Worm (Caenorhabditis elegans) whole organism, L2 larva: ENCODE measurements around the gene T01C3.2.
A peak's percentile ranks its signal among the peaks of the same experiment; 100 is the strongest.

Source experiments
- C34F6.9 ChIP-seq: fragments of 150-350 bp; optimal IDR thresholded peaks from 2 replicates; lab custom pipeline; 2014; ENCODE audit warnings: missing biosample characterization, missing genetic modification characterization
- F13H6.1 ChIP-seq: sonication (generic microtip); optimal IDR thresholded peaks from 2 replicates; lab custom pipeline; 2016; ENCODE audit warnings: missing genetic modification characterization, missing compliant biosample characterization
- R02D3.7 ChIP-seq: fragments of 150-350 bp; optimal IDR thresholded peaks from 2 replicates; lab custom pipeline; 2014; ENCODE audit warnings: missing biosample characterization, missing genetic modification characterization
- Y55F3AM.14 ChIP-seq: fragments of 200-800 bp; sonication (Bioruptor generic); optimal IDR thresholded peaks from 2 replicates; lab custom pipeline; 2018; ENCODE audit warnings: mild to moderate bottlenecking, missing genetic modification characterization, missing compliant biosample characterization
- ZK546.5 ChIP-seq: sonication (generic microtip); optimal IDR thresholded peaks from 2 replicates; lab custom pipeline; 2017; ENCODE audit warnings: missing biosample characterization, missing genetic modification characterization
- alr-1 ChIP-seq: fragments of 150-350 bp; optimal IDR thresholded peaks from 2 replicates; lab custom pipeline; 2014; ENCODE audit warnings: missing biosample characterization, missing genetic modification characterization
- aly-2 ChIP-seq: fragments of 150-350 bp; optimal IDR thresholded peaks from 2 replicates; lab custom pipeline; 2014; ENCODE audit warnings: missing biosample characterization, missing genetic modification characterization
- ama-1 ChIP-seq: fragments of 150-350 bp; optimal IDR thresholded peaks from 2 replicates; lab custom pipeline; 2018; ENCODE audit warnings: inconsistent platforms
- blmp-1 ChIP-seq: sonication (generic microtip); optimal IDR thresholded peaks from 2 replicates; lab custom pipeline; 2017; ENCODE audit warnings: missing genetic modification characterization, mild to moderate bottlenecking, missing compliant biosample characterization, antibody characterized with exemption, moderate library complexity; ENCODE audit not compliant: insufficient read depth
- ceh-16 ChIP-seq: fragments of 150-350 bp; optimal IDR thresholded peaks from 2 replicates; lab custom pipeline; 2014; ENCODE audit warnings: missing biosample characterization, missing genetic modification characterization
- ceh-82 ChIP-seq: fragments of 150-350 bp; optimal IDR thresholded peaks from 2 replicates; lab custom pipeline; 2014; ENCODE audit warnings: missing biosample characterization, missing genetic modification characterization
- crh-2 ChIP-seq: sonication (generic microtip); optimal IDR thresholded peaks from 2 replicates; lab custom pipeline; 2017; ENCODE audit warnings: missing biosample characterization, missing genetic modification characterization
- dmd-4 ChIP-seq: sonication (generic microtip); optimal IDR thresholded peaks from 2 replicates; lab custom pipeline; 2017; ENCODE audit warnings: missing biosample characterization, missing genetic modification characterization
- egl-27 ChIP-seq: sonication (generic microtip); optimal IDR thresholded peaks from 3 replicates; lab custom pipeline; 2017; ENCODE audit warnings: missing biosample characterization, missing genetic modification reagents, missing genetic modification characterization
- elt-1 ChIP-seq: fragments of 150-350 bp; optimal IDR thresholded peaks from 2 replicates; lab custom pipeline; 2014; ENCODE audit warnings: missing biosample characterization, missing genetic modification characterization
- elt-3 ChIP-seq: sonication (generic microtip); optimal IDR thresholded peaks from 2 replicates; lab custom pipeline; 2017; ENCODE audit warnings: missing biosample characterization, missing genetic modification characterization
- fos-1 ChIP-seq: fragments of 150-350 bp; optimal IDR thresholded peaks from 2 replicates; lab custom pipeline; 2014; ENCODE audit warnings: missing biosample characterization, missing genetic modification characterization
- gmeb-1 ChIP-seq: fragments of 150-350 bp; optimal IDR thresholded peaks from 2 replicates; lab custom pipeline; 2014; ENCODE audit warnings: missing biosample characterization, missing genetic modification characterization
- lin-11 ChIP-seq: fragments of 150-350 bp; sonication (generic microtip); optimal IDR thresholded peaks from 2 replicates; lab custom pipeline; 2014; ENCODE audit warnings: missing biosample characterization, missing genetic modification characterization, inconsistent platforms, mixed read lengths
- lin-13 ChIP-seq: fragments of 150-350 bp; optimal IDR thresholded peaks from 2 replicates; lab custom pipeline; 2014; ENCODE audit warnings: missing biosample characterization, missing genetic modification reagents, missing genetic modification characterization
- lin-39 ChIP-seq: fragments of 150-350 bp; optimal IDR thresholded peaks from 2 replicates; lab custom pipeline; 2014; ENCODE audit warnings: missing biosample characterization, missing genetic modification reagents, missing genetic modification characterization
- lsy-2 ChIP-seq, 2 experiments: fragments of 150-350 bp in 1 of 2; sonication (generic microtip) in 1 of 2; optimal IDR thresholded peaks; 2 replicates each; lab custom pipeline; 2014 to 2017; ENCODE audit warnings: missing biosample characterization in 2 of 2, missing genetic modification characterization in 2 of 2
- mab-5 ChIP-seq: fragments of 150-350 bp; optimal IDR thresholded peaks from 2 replicates; lab custom pipeline; 2014; ENCODE audit warnings: missing biosample characterization, missing genetic modification characterization
- mbf-1 ChIP-seq: sonication (generic microtip); optimal IDR thresholded peaks from 2 replicates; lab custom pipeline; 2017; ENCODE audit warnings: missing biosample characterization, missing genetic modification characterization
- mdl-1 ChIP-seq, 2 experiments: fragments of 150-350 bp in 1 of 2; sonication (generic microtip) in 1 of 2; optimal IDR thresholded peaks; 2 replicates each; lab custom pipeline; 2017; ENCODE audit warnings: missing biosample characterization in 2 of 2, missing genetic modification characterization in 2 of 2
- nhr-10 ChIP-seq: sonication (generic microtip); optimal IDR thresholded peaks from 2 replicates; lab custom pipeline; 2017; ENCODE audit warnings: missing biosample characterization, missing genetic modification characterization
- nhr-11 ChIP-seq: fragments of 150-350 bp; optimal IDR thresholded peaks from 2 replicates; lab custom pipeline; 2014; ENCODE audit warnings: missing biosample characterization, missing genetic modification characterization
- nhr-12 ChIP-seq: fragments of 150-350 bp; optimal IDR thresholded peaks from 2 replicates; lab custom pipeline; 2014; ENCODE audit warnings: missing biosample characterization, missing genetic modification characterization
- nhr-129 ChIP-seq: fragments of 150-350 bp; optimal IDR thresholded peaks from 2 replicates; lab custom pipeline; 2014; ENCODE audit warnings: missing biosample characterization, missing genetic modification characterization
- nhr-21 ChIP-seq: fragments of 150-350 bp; optimal IDR thresholded peaks from 2 replicates; lab custom pipeline; 2014; ENCODE audit warnings: missing biosample characterization, missing genetic modification characterization
- nhr-23 ChIP-seq: fragments of 150-350 bp; optimal IDR thresholded peaks from 2 replicates; lab custom pipeline; 2014; ENCODE audit warnings: missing biosample characterization, missing genetic modification reagents, missing genetic modification characterization
- nhr-237 ChIP-seq: fragments of 150-350 bp; optimal IDR thresholded peaks from 2 replicates; lab custom pipeline; 2014; ENCODE audit warnings: missing biosample characterization, missing genetic modification characterization
- nhr-25 ChIP-seq: fragments of 150-350 bp; sonication (generic microtip); optimal IDR thresholded peaks from 3 replicates; lab custom pipeline; 2014; ENCODE audit warnings: missing biosample characterization, missing genetic modification characterization
- nhr-6 ChIP-seq: fragments of 150-350 bp; optimal IDR thresholded peaks from 2 replicates; lab custom pipeline; 2014; ENCODE audit warnings: missing biosample characterization, missing genetic modification characterization
- nhr-77 ChIP-seq: fragments of 150-350 bp; optimal IDR thresholded peaks from 2 replicates; lab custom pipeline; 2014; ENCODE audit warnings: missing biosample characterization, missing genetic modification characterization
- peb-1 ChIP-seq: fragments of 150-350 bp; optimal IDR thresholded peaks from 2 replicates; lab custom pipeline; 2014; ENCODE audit warnings: missing biosample characterization, missing genetic modification characterization
- sem-4 ChIP-seq: fragments of 150-350 bp; optimal IDR thresholded peaks from 2 replicates; lab custom pipeline; 2014; ENCODE audit warnings: missing biosample characterization, missing genetic modification reagents, missing genetic modification characterization
- skn-1 ChIP-seq: sonication (generic microtip); optimal IDR thresholded peaks from 2 replicates; lab custom pipeline; 2017; ENCODE audit warnings: missing biosample characterization, missing genetic modification characterization
- sma-3 ChIP-seq: sonication (generic microtip); optimal IDR thresholded peaks from 2 replicates; lab custom pipeline; 2016; ENCODE audit warnings: missing genetic modification reagents, missing genetic modification characterization, missing compliant biosample characterization
- sma-9 ChIP-seq, 2 experiments: fragments of 150-350 bp in 1 of 2; sonication (generic microtip) in 1 of 2; optimal IDR thresholded peaks; 2 replicates each; lab custom pipeline; 2014 to 2016; ENCODE audit warnings: missing genetic modification characterization in 2 of 2, mild to moderate bottlenecking in 1 of 2, missing biosample characterization in 1 of 2, missing compliant biosample characterization in 1 of 2, missing genetic modification reagents in 1 of 2, moderate library complexity in 1 of 2
- snpc-4 ChIP-seq: fragments of 150-350 bp; optimal IDR thresholded peaks from 2 replicates; lab custom pipeline; 2014; ENCODE audit warnings: missing biosample characterization, missing genetic modification characterization
- unc-39 ChIP-seq: fragments of 150-350 bp; optimal IDR thresholded peaks from 2 replicates; lab custom pipeline; 2014; ENCODE audit warnings: missing biosample characterization, missing genetic modification characterization
- unc-55 ChIP-seq: fragments of 150-350 bp; sonication (generic microtip); optimal IDR thresholded peaks from 3 replicates; lab custom pipeline; 2014; ENCODE audit warnings: missing biosample characterization, missing genetic modification reagents, missing genetic modification characterization
- unc-62 ChIP-seq: fragments of 150-350 bp; optimal IDR thresholded peaks from 2 replicates; lab custom pipeline; 2014; ENCODE audit warnings: missing biosample characterization, missing genetic modification reagents, missing genetic modification characterization
- zag-1 ChIP-seq: fragments of 150-350 bp; optimal IDR thresholded peaks from 2 replicates; lab custom pipeline; 2014; ENCODE audit warnings: missing biosample characterization, missing genetic modification characterization
- ztf-1 ChIP-seq: fragments of 200-800 bp; sonication (Bioruptor generic); conservative IDR thresholded peaks from 2 replicates; pipeline ENCODE4 v1.3.6; 2022; ENCODE audit warnings: missing genetic modification characterization, missing compliant biosample characterization
- ztf-11 ChIP-seq: sonication (generic microtip); optimal IDR thresholded peaks from 2 replicates; lab custom pipeline; 2017; ENCODE audit warnings: missing biosample characterization, missing genetic modification characterization
- ztf-4 ChIP-seq: fragments of 150-350 bp; optimal IDR thresholded peaks from 2 replicates; lab custom pipeline; 2014; ENCODE audit warnings: missing biosample characterization, missing genetic modification characterization

T01C3.2 gene

ce11 chrV:14990843-14991242, at the start of gene T01C3.2, which contains the start of gene cdt-2:
TSS of gene T01C3.2 (plus strand) at chrV:14991168.
TSS of gene cdt-2 (minus strand) at chrV:14991126.
- TF ChIP-seq ZK546.5, result no peak
- no peak for TF ChIP-seq lin-39 (tag; lab: Kevin White, UChicago)
- TF ChIP-seq lsy-2 (tag; optimal IDR thresholded peaks at IDR 0.05; lab: Kevin White, UChicago), result peak in 1 of 2 experiments; percentile 67
- no peak for TF ChIP-seq egl-27 (tag; lab: Kevin White, UChicago)
- TF ChIP-seq snpc-4, result no peak
- no peak for TF ChIP-seq sem-4 (tag; lab: Kevin White, UChicago)
- peak; percentile 69 for TF ChIP-seq unc-55 (GFP tag; lab: Kevin White, UChicago)
- TF ChIP-seq unc-39, result no peak
- TF ChIP-seq aly-2 (tag; lab: Kevin White, UChicago), result no peak
- no peak for TF ChIP-seq mbf-1 (tag; lab: Kevin White, UChicago)
- peak; percentile 84 for TF ChIP-seq R02D3.7 (tag; lab: Kevin White, UChicago)
- no peak for TF ChIP-seq nhr-23
- TF ChIP-seq C34F6.9, result no peak
- TF ChIP-seq elt-3 (tag; lab: Kevin White, UChicago), result no peak
- no peak for TF ChIP-seq ama-1 (lab: Kevin White, UChicago)
- no peak for TF ChIP-seq sma-3 (GFP tag; lab: Kevin White, UChicago)
- no peak for TF ChIP-seq lin-13
- TF ChIP-seq skn-1 (tag; lab: Kevin White, UChicago), result no peak
- TF ChIP-seq F13H6.1 (tag; lab: Kevin White, UChicago), result no peak
- TF ChIP-seq sma-9 (GFP tag; optimal IDR thresholded peaks at IDR 0.05; lab: Kevin White, UChicago), result peak; percentile 21
- no peak for TF ChIP-seq sma-9 (tag; optimal IDR thresholded peaks at IDR 0.05; lab: Kevin White, UChicago)
- no peak for TF ChIP-seq mab-5
- peak; percentile 12 for TF ChIP-seq nhr-129 (tag; lab: Kevin White, UChicago)
- TF ChIP-seq nhr-12, result no peak
- TF ChIP-seq dmd-4 (tag; lab: Kevin White, UChicago), result no peak
- peak; percentile 82 for TF ChIP-seq gmeb-1 (tag; lab: Kevin White, UChicago)
- peak; percentile 13 for TF ChIP-seq crh-2 (tag; lab: Kevin White, UChicago)
- TF ChIP-seq nhr-10 (tag; lab: Kevin White, UChicago), result no peak
- no peak for TF ChIP-seq mdl-1 (tag; optimal IDR thresholded peaks at IDR 0.05; lab: Kevin White, UChicago)
- no peak for TF ChIP-seq ztf-11 (tag; lab: Kevin White, UChicago)
- TF ChIP-seq fos-1, result no peak
- no peak for TF ChIP-seq nhr-77
- no peak for TF ChIP-seq nhr-21
- TF ChIP-seq nhr-11 (tag; lab: Kevin White, UChicago), result no peak
- no peak for TF ChIP-seq ceh-82
- TF ChIP-seq elt-1 (tag; lab: Kevin White, UChicago), result no peak
- peak; percentile 6 for TF ChIP-seq nhr-25 (tag; lab: Kevin White, UChicago)
- no peak for TF ChIP-seq unc-62 (GFP tag; lab: Kevin White, UChicago)
- no peak for TF ChIP-seq nhr-6
- TF ChIP-seq nhr-237 (tag; lab: Kevin White, UChicago), result no peak
- no peak for TF ChIP-seq ceh-16 (tag; lab: Kevin White, UChicago)
- no peak for TF ChIP-seq alr-1
- no peak for TF ChIP-seq ztf-4 (tag; lab: Kevin White, UChicago)
- no peak for TF ChIP-seq ztf-1 (GFP tag; lab: Robert Waterston, UW)
- TF ChIP-seq zag-1 (tag; lab: Kevin White, UChicago), result no peak
- TF ChIP-seq peb-1 (tag; lab: Kevin White, UChicago), result no peak
- no peak for TF ChIP-seq blmp-1
- TF ChIP-seq Y55F3AM.14 (GFP tag; lab: Kevin White, UChicago), result no peak
- no peak for TF ChIP-seq lin-11 (tag; lab: Kevin White, UChicago)
- TF ChIP-seq, all 48 proteins: peak for 8
